Fruit fly (Drosophila melanogaster): ENCODE results near the gene CG2129.

Gene CG2129

dm6 chrX:8152077-8152476 is 6.4 kb downstream of the CG2129 start, which contains the start of gene Gbeta5:
Gene Gbeta5, minus strand, starts transcription at chrX:8152275.
- TF ChIP-seq Pif1B (GFP tag; optimal IDR thresholded peaks at IDR 0.05), result no peak
- no peak for TF ChIP-seq fd96Ca (GFP tag; IDR thresholded peaks at IDR 0.05)
- no peak for TF ChIP-seq rn (GFP tag; IDR thresholded peaks at IDR 0.05)
- no peak for TF ChIP-seq EcR (GFP tag; optimal IDR thresholded peaks at IDR 0.05)
- TF ChIP-seq CG12605 (GFP tag; IDR thresholded peaks at IDR 0.05), result no peak
- TF ChIP-seq CG8301 (tag; optimal IDR thresholded peaks at IDR 0.05), result no peak

- TF ChIP-seq fd96Ca (GFP tag; IDR thresholded peaks at IDR 0.05) (0 out of 3 replicates have a peak, but pooled peaks have one; percentile 19), gl (tag; optimal IDR thresholded peaks at IDR 0.05) (no peak)
These were observed 7.1 kb downstream of the CG2129 start, which contains the start of gene CG18262 for dm6 chrX:8152718-8153117. Gene CG18262, plus strand, starts transcription at chrX:8152948.

- TF ChIP-seq Ets98B (GFP tag; IDR thresholded peaks at IDR 0.05) (peak; percentile 72), CG17806 (tag; optimal IDR thresholded peaks at IDR 0.05) (peak; percentile 52), rn (GFP tag; IDR thresholded peaks at IDR 0.05) (peak; percentile 71), CG14655 (GFP tag; optimal IDR thresholded peaks at IDR 0.05) (no peak), CG32121 (GFP tag; IDR thresholded peaks at IDR 0.05) (peak; percentile 60), CG10348 (GFP tag; IDR thresholded peaks at IDR 0.05) (no peak), CG12605 (GFP tag; IDR thresholded peaks at IDR 0.05) (no peak), Pif1A (GFP tag; optimal IDR thresholded peaks at IDR 0.05) (no peak), CG13204 (GFP tag; optimal IDR thresholded peaks at IDR 0.05) (no peak), Snoo (tag; optimal IDR thresholded peaks at IDR 0.05) (peak; percentile 63), CG8301 (tag; optimal IDR thresholded peaks at IDR 0.05) (peak; percentile 70), Pif1B (GFP tag; optimal IDR thresholded peaks at IDR 0.05) (no peak), CG8159 (tag; optimal IDR thresholded peaks at IDR 0.05) (peak; percentile 71), gl (tag; optimal IDR thresholded peaks at IDR 0.05) (no peak), fd96Ca (GFP tag; IDR thresholded peaks at IDR 0.05) (peak; percentile 83; the same call in 2 of the 3 replicates), EcR (GFP tag; optimal IDR thresholded peaks at IDR 0.05) (no peak), CG4496 (GFP tag; IDR thresholded peaks at IDR 0.05) (peak; percentile 79), D1 (tag; optimal IDR thresholded peaks at IDR 0.05) (no peak), CG34367 (tag; optimal IDR thresholded peaks at IDR 0.05) (peak; percentile 53), CG15710 (tag; optimal IDR thresholded peaks at IDR 0.05) (peak; percentile 78), CG9948 (tag; optimal IDR thresholded peaks at IDR 0.05) (peak; percentile 65)
These were observed 11.7 kb downstream of the CG2129 start, which contains the start of the genes Traf6 and GIIIspla2 for dm6 chrX:8157294-8157693. Gene Traf6, minus strand, starts transcription at chrX:8157386. Gene GIIIspla2, plus strand, starts transcription at chrX:8157628.

DNA sequence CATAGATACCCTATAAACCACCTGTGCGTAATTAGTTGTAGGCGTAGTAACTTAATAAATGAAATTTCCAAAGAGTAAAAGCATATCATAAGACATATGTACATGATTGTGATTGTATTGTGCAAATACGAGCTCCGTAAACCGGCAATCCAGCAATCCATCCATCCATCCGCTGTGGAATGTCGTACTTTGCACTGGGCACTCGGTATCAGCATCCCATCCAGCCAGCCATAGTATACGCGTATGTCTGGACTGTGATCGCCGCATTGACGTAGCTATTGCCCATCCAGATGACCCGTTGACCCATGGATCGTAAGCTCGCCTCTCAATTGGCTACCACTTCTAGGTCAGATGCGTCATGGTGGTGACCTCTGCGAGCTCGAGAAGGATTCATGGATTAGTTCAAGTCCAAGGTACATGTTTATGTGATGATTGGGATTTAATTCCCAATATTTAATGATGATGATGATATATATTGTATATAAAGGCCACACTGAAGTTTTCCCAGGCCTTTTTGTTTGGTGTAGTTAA is 13.4 kb downstream of the CG2129 start:
- TF ChIP-seq CG10348 (GFP tag; IDR thresholded peaks at IDR 0.05) (no peak), Ets98B (GFP tag; IDR thresholded peaks at IDR 0.05) (peak; percentile 29; the same call in 1 of the 2 replicates), CG32121 (GFP tag; IDR thresholded peaks at IDR 0.05) (peak; percentile 25; the same call in 1 of the 2 replicates), CG8301 (tag; optimal IDR thresholded peaks at IDR 0.05) (peak; percentile 18), CG17806 (tag; optimal IDR thresholded peaks at IDR 0.05) (no peak), CG13204 (GFP tag; optimal IDR thresholded peaks at IDR 0.05) (peak; percentile 68), Pif1B (GFP tag; optimal IDR thresholded peaks at IDR 0.05) (no peak), CG8159 (tag; optimal IDR thresholded peaks at IDR 0.05) (peak; percentile 28), Snoo (tag; optimal IDR thresholded peaks at IDR 0.05) (peak; percentile 5), CG12605 (GFP tag; IDR thresholded peaks at IDR 0.05) (peak; percentile 72), gl (tag; optimal IDR thresholded peaks at IDR 0.05) (peak; percentile 88), CG14655 (GFP tag; optimal IDR thresholded peaks at IDR 0.05) (peak; percentile 50), fd96Ca (GFP tag; IDR thresholded peaks at IDR 0.05) (0 out of 3 replicates have a peak, but pooled peaks have one; percentile 19), CG4496 (GFP tag; IDR thresholded peaks at IDR 0.05) (peak; percentile 43; the same call in 1 of the 3 replicates), CG34367 (tag; optimal IDR thresholded peaks at IDR 0.05) (peak; percentile 26)

DNA sequence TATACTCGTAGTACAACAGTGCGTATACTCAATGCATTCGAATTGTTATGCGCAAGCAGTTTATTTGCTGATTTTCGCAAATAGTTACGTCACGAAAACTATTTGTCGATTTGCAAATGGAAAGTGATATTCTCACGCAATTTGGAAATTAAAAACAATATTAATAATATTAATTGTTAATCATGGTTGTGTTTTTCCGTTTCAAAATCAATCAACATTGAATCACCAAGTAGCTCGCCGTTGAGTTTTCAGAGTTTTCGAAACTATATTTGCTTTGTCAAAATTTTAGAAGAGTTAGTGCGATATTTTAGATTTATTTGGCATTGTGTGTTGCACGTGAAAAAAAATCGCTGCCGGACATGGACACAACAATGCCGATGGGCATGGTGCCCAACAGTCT is 14.1 kb downstream of the CG2129 start, which contains the start of gene CG15337:
Gene CG15337, plus strand, starts transcription at position 301 of the 400 bp plus-strand sequence.
- TF ChIP-seq CG17806 (tag; optimal IDR thresholded peaks at IDR 0.05), result no peak
- TF ChIP-seq CG32121 (GFP tag; IDR thresholded peaks at IDR 0.05), result no peak
- TF ChIP-seq rn (GFP tag; IDR thresholded peaks at IDR 0.05), result no peak
- TF ChIP-seq CG34367 (tag; optimal IDR thresholded peaks at IDR 0.05), result no peak
- TF ChIP-seq CG8301 (tag; optimal IDR thresholded peaks at IDR 0.05), result no peak
- TF ChIP-seq Pif1A (GFP tag; optimal IDR thresholded peaks at IDR 0.05), result no peak
- TF ChIP-seq EcR (GFP tag; optimal IDR thresholded peaks at IDR 0.05), result no peak
- no peak for TF ChIP-seq Snoo (tag; optimal IDR thresholded peaks at IDR 0.05)
- no peak for TF ChIP-seq CG8159 (tag; optimal IDR thresholded peaks at IDR 0.05)
- no peak for TF ChIP-seq CG9948 (tag; optimal IDR thresholded peaks at IDR 0.05)
- TF ChIP-seq CG15710 (tag; optimal IDR thresholded peaks at IDR 0.05), result no peak
- TF ChIP-seq CG4496 (GFP tag; IDR thresholded peaks at IDR 0.05), result no peak
- TF ChIP-seq Pif1B (GFP tag; optimal IDR thresholded peaks at IDR 0.05), result no peak
- no peak for TF ChIP-seq D1 (tag; optimal IDR thresholded peaks at IDR 0.05)
- no peak for TF ChIP-seq gl (tag; optimal IDR thresholded peaks at IDR 0.05)
- no peak for TF ChIP-seq CG10348 (GFP tag; IDR thresholded peaks at IDR 0.05)
- TF ChIP-seq CG13204 (GFP tag; optimal IDR thresholded peaks at IDR 0.05), result no peak
- TF ChIP-seq CG12605 (GFP tag; IDR thresholded peaks at IDR 0.05), result no peak
- TF ChIP-seq CG14655 (GFP tag; optimal IDR thresholded peaks at IDR 0.05), result no peak

dm6 chrX:8162692-8163091 is 17.1 kb downstream of the CG2129 start, which contains the start of gene CG10761:
Gene CG10761, minus strand, starts transcription at chrX:8162792.
- no peak for TF ChIP-seq Ets98B (GFP tag; IDR thresholded peaks at IDR 0.05)
- no peak for TF ChIP-seq Snoo (tag; optimal IDR thresholded peaks at IDR 0.05)
- no peak for TF ChIP-seq CG10348 (GFP tag; IDR thresholded peaks at IDR 0.05)
- TF ChIP-seq CG34367 (tag; optimal IDR thresholded peaks at IDR 0.05), result no peak
- no peak for TF ChIP-seq CG15710 (tag; optimal IDR thresholded peaks at IDR 0.05)

All from whole organism, pupa.